Fruit fly (Drosophila melanogaster) Kc167 (cell line): Measurements from ENCODE around the gene Sfp65A.

Experiments used
- Myc ChIP-seq: fragments of >200 bp; optimal IDR thresholded peaks from 2 replicates; lab custom pipeline; 2017; ENCODE audit warnings: missing external identifiers
- Sin3A ChIP-seq: fragments of >200 bp; optimal IDR thresholded peaks from 2 replicates; lab custom pipeline; 2018; ENCODE audit warnings: missing external identifiers
- h ChIP-seq: fragments of >200 bp; optimal IDR thresholded peaks from 3 replicates; lab custom pipeline; 2018; ENCODE audit warnings: missing external identifiers
- psq ChIP-seq: fragments of >200 bp; optimal IDR thresholded peaks from 2 replicates; lab custom pipeline; 2017; ENCODE audit warnings: missing external identifiers

DNA sequence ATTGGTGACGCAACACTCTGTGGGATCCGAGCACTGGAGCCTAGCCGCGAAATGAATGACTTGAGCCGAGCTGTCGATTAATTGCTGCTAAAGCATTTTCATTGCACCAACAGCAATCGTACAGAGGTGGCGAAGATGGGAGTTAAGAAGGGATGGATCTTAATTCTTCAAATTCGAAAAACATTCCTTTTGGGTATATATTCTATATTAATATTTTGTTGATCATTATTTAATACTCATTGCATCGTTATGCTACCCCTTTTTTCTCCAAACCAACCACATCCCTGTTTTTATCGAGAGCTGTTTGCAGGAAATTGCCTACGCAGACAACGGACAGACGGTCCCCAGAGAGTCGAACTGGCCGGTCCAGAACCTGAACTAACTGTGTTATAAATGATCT is 8.4 kb downstream of the Sfp65A start:
- no peak for TF ChIP-seq Sin3A (lab: Kevin White, UChicago)
- TF ChIP-seq h (lab: Kevin White, UChicago), result no peak
- no peak for TF ChIP-seq Myc (lab: Kevin White, UChicago)
- no peak for TF ChIP-seq psq (lab: Kevin White, UChicago)
